Fruit fly (Drosophila melanogaster): ENCODE data around the gene spartin.
A peak's percentile ranks its signal among the peaks of the same experiment; 100 is the strongest.

spartin gene

dm6 chr3R:4667399-4668201, 13.0 kb downstream of the spartin start (continued):
- TF ChIP-seq CG6654 (GFP tag; optimal IDR thresholded peaks at IDR 0.05) (no peak), CG12391 (tag; optimal IDR thresholded peaks at IDR 0.05) (no peak), ATbp (GFP tag; optimal IDR thresholded peaks at IDR 0.05) (no peak), CG11093 (GFP tag; IDR thresholded peaks at IDR 0.05) (no peak), Atf3 (GFP tag; optimal IDR thresholded peaks at IDR 0.05) (no peak), D19A (tag; optimal IDR thresholded peaks at IDR 0.05) (no peak), z (GFP tag; IDR thresholded peaks at IDR 0.05) (no peak), vvl (GFP tag; IDR thresholded peaks at IDR 0.05) (no peak), Asciz (GFP tag; optimal IDR thresholded peaks at IDR 0.05) (peak; percentile 23), mirr (GFP tag; optimal IDR thresholded peaks at IDR 0.05) (no peak), CG12219 (GFP tag; optimal IDR thresholded peaks at IDR 0.05) (no peak), CG2120 (GFP tag; optimal IDR thresholded peaks at IDR 0.05) (no peak), zf30C (GFP tag; optimal IDR thresholded peaks at IDR 0.05) (no peak), CG6272 (GFP tag; IDR thresholded peaks at IDR 0.05) (no peak)

DNA sequence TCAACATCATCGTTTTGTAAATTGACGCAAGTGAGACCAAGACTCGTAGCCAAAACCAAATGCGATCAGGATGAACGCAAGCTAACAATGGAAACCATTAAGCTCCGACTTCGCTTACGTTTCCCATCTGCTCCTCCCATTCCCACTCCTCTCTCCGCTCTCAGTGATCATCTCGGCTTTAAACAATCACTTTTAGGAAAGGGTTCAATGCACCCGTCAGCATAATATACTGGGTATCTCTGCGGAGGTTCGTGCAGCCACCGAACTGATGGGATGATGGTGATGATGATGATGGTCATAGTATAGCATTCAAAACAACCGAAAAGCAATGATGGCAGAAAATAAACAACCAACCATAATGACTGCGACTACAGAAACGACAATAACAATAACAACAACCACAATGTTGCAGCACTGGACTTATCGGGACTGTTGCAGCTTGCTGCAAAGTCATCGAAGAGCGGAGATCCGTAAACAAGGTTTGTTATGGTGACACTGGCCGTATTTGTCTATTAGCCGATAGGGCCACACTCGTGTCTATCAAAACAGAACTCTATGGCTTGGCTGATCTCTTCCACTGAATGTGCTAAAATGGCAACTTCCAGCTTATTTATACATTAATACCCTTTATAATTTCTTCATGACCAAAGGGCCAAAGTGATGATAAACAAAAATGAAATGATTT, 22.5 kb downstream of the spartin start:
- TF ChIP-seq vfl (GFP tag; optimal IDR thresholded peaks at IDR 0.05) (no peak), H15 (GFP tag; IDR thresholded peaks at IDR 0.05) (no peak), pum (GFP tag; optimal IDR thresholded peaks at IDR 0.05) (no peak), Eip74EF (GFP tag; optimal IDR thresholded peaks at IDR 0.05) (no peak), lmd (GFP tag; IDR thresholded peaks at IDR 0.05) (no peak), CG14710 (tag; optimal IDR thresholded peaks at IDR 0.05) (peak; percentile 89), stwl (tag; optimal IDR thresholded peaks at IDR 0.05) (peak; percentile 65), gce (GFP tag; IDR thresholded peaks at IDR 0.05) (no peak)

dm6 chr3R:4678362-4678761, 23.8 kb downstream of the spartin start:
- no peak for TF ChIP-seq D19B (GFP tag; optimal IDR thresholded peaks at IDR 0.05)
- TF ChIP-seq aop (GFP tag; IDR thresholded peaks at IDR 0.05), result no peak
- TF ChIP-seq CG7271 (tag; optimal IDR thresholded peaks at IDR 0.05), result no peak
- TF ChIP-seq CG13894 (tag; optimal IDR thresholded peaks at IDR 0.05), result peak; percentile 95
- no peak for TF ChIP-seq hbn (GFP tag; IDR thresholded peaks at IDR 0.05; ENCODE audit: partially characterized antibody)
- no peak for TF ChIP-seq hb (GFP tag; IDR thresholded peaks at IDR 0.05; ENCODE audit: partially characterized antibody)
- no peak for TF ChIP-seq Pdp1 (GFP tag; optimal IDR thresholded peaks at IDR 0.05)
- 0 out of 4 replicates have a peak, but pooled peaks have one; percentile 17 for TF ChIP-seq chinmo (GFP tag; IDR thresholded peaks at IDR 0.05; ENCODE audit: partially characterized antibody)
- TF ChIP-seq CG6854 (GFP tag; optimal IDR thresholded peaks at IDR 0.05), result no peak
- TF ChIP-seq Tbp (GFP tag; optimal IDR thresholded peaks at IDR 0.05), result no peak
- TF ChIP-seq vfl (GFP tag; optimal IDR thresholded peaks at IDR 0.05), result no peak
- no peak for TF ChIP-seq CG34224 (GFP tag; IDR thresholded peaks at IDR 0.05; ENCODE audit: partially characterized antibody)
- peak; percentile 36 for TF ChIP-seq CG12769 (tag; optimal IDR thresholded peaks at IDR 0.05)

All from whole organism, embryonic.